Worm (Caenorhabditis elegans): Measurements from ENCODE around the gene skr-16.

DNA sequence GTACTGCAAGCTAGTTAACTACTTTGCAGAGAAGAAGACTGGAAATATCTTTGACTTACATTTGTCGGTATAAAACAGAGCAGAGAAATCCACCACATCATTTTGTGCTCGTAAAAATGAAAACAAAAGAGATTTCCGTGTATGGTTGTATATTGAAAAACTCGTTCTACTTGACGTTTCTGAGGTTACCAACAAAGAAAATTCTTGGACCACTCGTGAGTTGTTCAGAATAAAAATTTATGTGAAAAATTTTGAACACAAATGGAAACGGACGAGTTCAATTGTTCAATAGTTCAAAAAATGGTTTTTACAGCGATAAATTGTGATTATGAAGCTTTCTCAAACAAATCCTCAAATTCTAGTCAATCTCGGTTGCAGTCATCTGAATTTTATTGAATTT is 16.1 kb downstream of the skr-16 start, which contains the start of gene clec-179:
- TF ChIP-seq ama-1 (optimal IDR thresholded peaks at IDR 0.05) (no peak), ama-1 (GFP tag; optimal IDR thresholded peaks at IDR 0.05) (no peak), atf-7 (tag; optimal IDR thresholded peaks at IDR 0.05) (no peak), bed-1 (GFP tag; IDR thresholded peaks at IDR 0.05) (no peak), pbrm-1 (GFP tag; IDR thresholded peaks at IDR 0.05) (no peak), unc-130 (GFP tag; optimal IDR thresholded peaks at IDR 0.05) (no peak), F52B5.7 (tag; optimal IDR thresholded peaks at IDR 0.05) (no peak), Y95B8A.8 (GFP tag; IDR thresholded peaks at IDR 0.05) (no peak)

Data from whole organism, young adult.